Worm (Caenorhabditis elegans) whole organism, L2 larva: ENCODE data around the gene igcm-4.
"Not testable (repeated sequence)": the region's sequence is repeated elsewhere in the genome, so short reads cannot be mapped to it uniquely, and the experiment has no call there.

Source experiments
- F13H6.1 ChIP-seq: sonication (generic microtip); optimal IDR thresholded peaks from 2 replicates; lab custom pipeline; 2016; ENCODE audit warnings: missing genetic modification characterization, missing compliant biosample characterization
- R02D3.7 ChIP-seq: fragments of 150-350 bp; optimal IDR thresholded peaks from 2 replicates; lab custom pipeline; 2014; ENCODE audit warnings: missing biosample characterization, missing genetic modification characterization
- alr-1 ChIP-seq: fragments of 150-350 bp; optimal IDR thresholded peaks from 2 replicates; lab custom pipeline; 2014; ENCODE audit warnings: missing biosample characterization, missing genetic modification characterization
- aly-2 ChIP-seq: fragments of 150-350 bp; optimal IDR thresholded peaks from 2 replicates; lab custom pipeline; 2014; ENCODE audit warnings: missing biosample characterization, missing genetic modification characterization
- ceh-16 ChIP-seq: fragments of 150-350 bp; optimal IDR thresholded peaks from 2 replicates; lab custom pipeline; 2014; ENCODE audit warnings: missing biosample characterization, missing genetic modification characterization
- crh-2 ChIP-seq: sonication (generic microtip); optimal IDR thresholded peaks from 2 replicates; lab custom pipeline; 2017; ENCODE audit warnings: missing biosample characterization, missing genetic modification characterization
- egl-27 ChIP-seq: sonication (generic microtip); optimal IDR thresholded peaks from 3 replicates; lab custom pipeline; 2017; ENCODE audit warnings: missing biosample characterization, missing genetic modification reagents, missing genetic modification characterization
- elt-1 ChIP-seq: fragments of 150-350 bp; optimal IDR thresholded peaks from 2 replicates; lab custom pipeline; 2014; ENCODE audit warnings: missing biosample characterization, missing genetic modification characterization
- fos-1 ChIP-seq: fragments of 150-350 bp; optimal IDR thresholded peaks from 2 replicates; lab custom pipeline; 2014; ENCODE audit warnings: missing biosample characterization, missing genetic modification characterization
- gmeb-1 ChIP-seq: fragments of 150-350 bp; optimal IDR thresholded peaks from 2 replicates; lab custom pipeline; 2014; ENCODE audit warnings: missing biosample characterization, missing genetic modification characterization
- lin-11 ChIP-seq: fragments of 150-350 bp; sonication (generic microtip); optimal IDR thresholded peaks from 2 replicates; lab custom pipeline; 2014; ENCODE audit warnings: missing biosample characterization, missing genetic modification characterization, inconsistent platforms, mixed read lengths
- lin-13 ChIP-seq: fragments of 150-350 bp; optimal IDR thresholded peaks from 2 replicates; lab custom pipeline; 2014; ENCODE audit warnings: missing biosample characterization, missing genetic modification reagents, missing genetic modification characterization
- lin-39 ChIP-seq: fragments of 150-350 bp; optimal IDR thresholded peaks from 2 replicates; lab custom pipeline; 2014; ENCODE audit warnings: missing biosample characterization, missing genetic modification reagents, missing genetic modification characterization
- nhr-10 ChIP-seq: sonication (generic microtip); optimal IDR thresholded peaks from 2 replicates; lab custom pipeline; 2017; ENCODE audit warnings: missing biosample characterization, missing genetic modification characterization
- nhr-21 ChIP-seq: fragments of 150-350 bp; optimal IDR thresholded peaks from 2 replicates; lab custom pipeline; 2014; ENCODE audit warnings: missing biosample characterization, missing genetic modification characterization
- nhr-23 ChIP-seq: fragments of 150-350 bp; optimal IDR thresholded peaks from 2 replicates; lab custom pipeline; 2014; ENCODE audit warnings: missing biosample characterization, missing genetic modification reagents, missing genetic modification characterization
- nhr-77 ChIP-seq: fragments of 150-350 bp; optimal IDR thresholded peaks from 2 replicates; lab custom pipeline; 2014; ENCODE audit warnings: missing biosample characterization, missing genetic modification characterization
- peb-1 ChIP-seq: fragments of 150-350 bp; optimal IDR thresholded peaks from 2 replicates; lab custom pipeline; 2014; ENCODE audit warnings: missing biosample characterization, missing genetic modification characterization
- sem-4 ChIP-seq: fragments of 150-350 bp; optimal IDR thresholded peaks from 2 replicates; lab custom pipeline; 2014; ENCODE audit warnings: missing biosample characterization, missing genetic modification reagents, missing genetic modification characterization
- skn-1 ChIP-seq: sonication (generic microtip); optimal IDR thresholded peaks from 2 replicates; lab custom pipeline; 2017; ENCODE audit warnings: missing biosample characterization, missing genetic modification characterization
- sma-9 ChIP-seq, 2 experiments: fragments of 150-350 bp in 1 of 2; sonication (generic microtip) in 1 of 2; optimal IDR thresholded peaks; 2 replicates each; lab custom pipeline; 2014 to 2016; ENCODE audit warnings: missing genetic modification characterization in 2 of 2, mild to moderate bottlenecking in 1 of 2, missing biosample characterization in 1 of 2, missing compliant biosample characterization in 1 of 2, missing genetic modification reagents in 1 of 2, moderate library complexity in 1 of 2
- snpc-4 ChIP-seq: fragments of 150-350 bp; optimal IDR thresholded peaks from 2 replicates; lab custom pipeline; 2014; ENCODE audit warnings: missing biosample characterization, missing genetic modification characterization
- unc-39 ChIP-seq: fragments of 150-350 bp; optimal IDR thresholded peaks from 2 replicates; lab custom pipeline; 2014; ENCODE audit warnings: missing biosample characterization, missing genetic modification characterization
- unc-55 ChIP-seq: fragments of 150-350 bp; sonication (generic microtip); optimal IDR thresholded peaks from 3 replicates; lab custom pipeline; 2014; ENCODE audit warnings: missing biosample characterization, missing genetic modification reagents, missing genetic modification characterization
- zag-1 ChIP-seq: fragments of 150-350 bp; optimal IDR thresholded peaks from 2 replicates; lab custom pipeline; 2014; ENCODE audit warnings: missing biosample characterization, missing genetic modification characterization
- ztf-11 ChIP-seq: sonication (generic microtip); optimal IDR thresholded peaks from 2 replicates; lab custom pipeline; 2017; ENCODE audit warnings: missing biosample characterization, missing genetic modification characterization
- ztf-4 ChIP-seq: fragments of 150-350 bp; optimal IDR thresholded peaks from 2 replicates; lab custom pipeline; 2014; ENCODE audit warnings: missing biosample characterization, missing genetic modification characterization

Gene igcm-4

DNA sequence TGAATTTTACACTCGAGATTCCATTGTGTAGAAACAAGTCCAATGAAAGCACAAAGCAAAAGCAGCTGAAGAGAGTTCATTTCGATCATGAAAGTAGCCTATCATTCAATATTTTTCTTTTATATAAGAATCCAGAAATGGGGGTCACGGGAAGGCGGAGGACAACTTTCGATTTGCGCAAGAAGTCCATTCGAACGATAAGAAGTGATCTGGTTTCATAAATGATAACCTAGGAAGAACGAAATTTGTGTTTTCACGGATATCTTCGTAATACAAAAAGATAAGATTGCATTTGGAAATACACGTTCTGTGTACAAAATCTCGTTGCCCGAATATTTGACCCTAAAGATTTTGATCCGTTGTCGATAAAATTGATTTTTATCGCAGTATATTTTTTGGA is 14.7 kb downstream of the igcm-4 start, which contains the start of gene Y102A11A.5:
Gene Y102A11A.5 (minus strand): TSS at position 175 of the 400 bp plus-strand sequence.
- TF ChIP-seq nhr-21 (tag; lab: Kevin White, UChicago) (peak; percentile 45), unc-39 (tag; lab: Kevin White, UChicago) (no peak), aly-2 (tag; lab: Kevin White, UChicago) (no peak)

- TF ChIP-seq sem-4 (tag; lab: Kevin White, UChicago) (no peak), egl-27 (tag; lab: Kevin White, UChicago) (no peak), unc-55 (no peak), elt-1 (tag; lab: Kevin White, UChicago) (no peak)
These were observed 15.3 kb downstream of the igcm-4 start for ce11 chrX:2030871-2031270.

ce11 chrX:2026342-2026741 is 19.8 kb downstream of the igcm-4 start, which contains the start of gene Y102A11A.2:
Gene Y102A11A.2 (plus strand): TSS chrX:2026642.
- not testable (repeated sequence) for TF ChIP-seq elt-1 (tag; lab: Kevin White, UChicago); nhr-23 (tag; lab: Kevin White, UChicago); crh-2
- TF ChIP-seq, all 48 proteins: peak for 0; not testable (repeated sequence) for 48

- TF ChIP-seq fos-1 (tag; lab: Kevin White, UChicago): peak; percentile 13
These were observed 20.8 kb downstream of the igcm-4 start for ce11 chrX:2025405-2025804.

ce11 chrX:2021558-2021957 is 24.6 kb downstream of the igcm-4 start:
- TF ChIP-seq gmeb-1 (tag; lab: Kevin White, UChicago): no peak
- no peak for TF ChIP-seq nhr-10 (tag; lab: Kevin White, UChicago)
- no peak for TF ChIP-seq nhr-77 (tag; lab: Kevin White, UChicago)
- TF ChIP-seq lin-11: no peak
- TF ChIP-seq lin-39 (tag; lab: Kevin White, UChicago): no peak
- no peak for TF ChIP-seq elt-1 (tag; lab: Kevin White, UChicago)
- no peak for TF ChIP-seq fos-1 (tag; lab: Kevin White, UChicago)
- no peak for TF ChIP-seq ztf-11 (tag; lab: Kevin White, UChicago)
- TF ChIP-seq R02D3.7 (tag; lab: Kevin White, UChicago): no peak
- TF ChIP-seq sma-9 (GFP tag; optimal IDR thresholded peaks at IDR 0.05; lab: Kevin White, UChicago): no peak
- no peak for TF ChIP-seq sma-9 (tag; optimal IDR thresholded peaks at IDR 0.05; lab: Kevin White, UChicago)
- no peak for TF ChIP-seq F13H6.1 (tag; lab: Kevin White, UChicago)
- no peak for TF ChIP-seq ztf-4 (tag; lab: Kevin White, UChicago)

- TF ChIP-seq zag-1 (tag; lab: Kevin White, UChicago) (no peak), aly-2 (tag; lab: Kevin White, UChicago) (no peak), egl-27 (tag; lab: Kevin White, UChicago) (no peak), lin-13 (no peak), alr-1 (tag; lab: Kevin White, UChicago) (no peak), F13H6.1 (tag; lab: Kevin White, UChicago) (no peak), skn-1 (tag; lab: Kevin White, UChicago) (no peak), snpc-4 (tag; lab: Kevin White, UChicago) (no peak), peb-1 (tag; lab: Kevin White, UChicago) (no peak), ztf-11 (tag; lab: Kevin White, UChicago) (no peak)
These were observed 27.3 kb downstream of the igcm-4 start, which contains the start of gene Y102A11A.3 for ce11 chrX:2018848-2019247. Gene Y102A11A.3 (plus strand): TSS chrX:2019148.

ce11 chrX:2018211-2018610 is 27.9 kb downstream of the igcm-4 start:
- no peak for TF ChIP-seq ztf-4 (tag; lab: Kevin White, UChicago)
- peak; percentile 19 for TF ChIP-seq skn-1 (tag; lab: Kevin White, UChicago)
- TF ChIP-seq fos-1 (tag; lab: Kevin White, UChicago): peak; percentile 82
- no peak for TF ChIP-seq sma-9 (GFP tag; optimal IDR thresholded peaks at IDR 0.05; lab: Kevin White, UChicago)
- no peak for TF ChIP-seq sma-9 (tag; optimal IDR thresholded peaks at IDR 0.05; lab: Kevin White, UChicago)
- TF ChIP-seq ceh-16 (tag; lab: Kevin White, UChicago): no peak
- no peak for TF ChIP-seq nhr-21 (tag; lab: Kevin White, UChicago)
